Worm (Caenorhabditis elegans): ENCODE data around the gene fbxa-80.

DNA sequence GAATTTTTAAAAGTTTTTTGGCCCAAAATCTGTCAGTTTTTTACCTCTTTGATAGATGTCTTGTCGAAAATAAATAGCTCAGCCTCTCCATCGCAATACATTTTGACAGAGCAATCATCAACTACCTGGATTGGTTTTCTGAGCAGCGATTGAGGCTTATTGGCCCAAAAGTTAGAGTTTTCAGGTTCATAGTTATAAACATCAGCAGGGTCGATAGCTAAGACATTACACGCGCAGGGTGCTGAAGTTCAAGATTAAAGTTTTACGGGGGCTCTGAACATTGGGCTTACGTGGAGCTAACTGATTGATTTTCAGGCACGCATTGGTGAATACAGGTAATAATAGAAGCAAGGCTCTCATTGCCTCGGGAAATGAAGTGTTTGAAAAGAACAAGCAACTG lies 44.7 kb upstream of the fbxa-80 start, which contains the start of gene Y82E9BR.9:
- no peak for TF ChIP-seq flt-1 (GFP tag; IDR thresholded peaks at IDR 0.05)
- TF ChIP-seq ztf-29 (GFP tag; IDR thresholded peaks at IDR 0.05), result no peak
- no peak for TF ChIP-seq T22C8.4 (GFP tag; IDR thresholded peaks at IDR 0.05)
